Fruit fly (Drosophila melanogaster) whole organism, embryonic: ENCODE data around the gene UQCR-6.4L.

ENCODE experiments used
- B-H2 ChIP-seq: fragments of 200-800 bp; sonication (Bioruptor generic); optimal IDR thresholded peaks from 2 replicates; lab custom pipeline; 2018; ENCODE audit warnings: missing biosample characterization, mild to moderate bottlenecking, missing genetic modification characterization
- CG10147 ChIP-seq: fragments of 200-800 bp; sonication (Bioruptor generic); optimal IDR thresholded peaks from 2 replicates; lab custom pipeline; 2019; ENCODE audit warnings: missing biosample characterization, mild to moderate bottlenecking, missing genetic modification characterization, moderate library complexity
- CG10543 ChIP-seq: fragments of 200-800 bp; sonication (Bioruptor generic); optimal IDR thresholded peaks from 3 replicates; lab custom pipeline; 2017; ENCODE audit warnings: missing biosample characterization, mild to moderate bottlenecking, missing genetic modification characterization, moderate library complexity
- CG10565 ChIP-seq: fragments of 200-800 bp; sonication (Bioruptor generic); optimal IDR thresholded peaks from 3 replicates; lab custom pipeline; 2016; ENCODE audit warnings: missing biosample characterization, mild to moderate bottlenecking, missing genetic modification characterization
- CG10979 ChIP-seq: fragments of 200-800 bp; sonication (Bioruptor generic); optimal IDR thresholded peaks from 2 replicates; lab custom pipeline; 2018; ENCODE audit warnings: missing biosample characterization, mild to moderate bottlenecking, missing genetic modification characterization, moderate library complexity
- CG11085 ChIP-seq: fragments of 200-800 bp; sonication (Bioruptor generic); IDR thresholded peaks from 2 replicates; pipeline ENCODE4 v1.3.6; 2022; ENCODE audit warnings: missing biosample characterization, missing genetic modification characterization
- CG13424 ChIP-seq: fragments of 200-800 bp; sonication (Bioruptor generic); optimal IDR thresholded peaks from 2 replicates; lab custom pipeline; 2019; ENCODE audit warnings: missing biosample characterization, mild to moderate bottlenecking, missing genetic modification characterization, moderate library complexity
- CG13624 ChIP-seq: fragments of 200-800 bp; sonication (Bioruptor generic); optimal IDR thresholded peaks from 2 replicates; lab custom pipeline; 2016; ENCODE audit warnings: missing biosample characterization, missing genetic modification characterization
- CG17186 ChIP-seq: fragments of 200-800 bp; sonication (Bioruptor generic); optimal IDR thresholded peaks from 3 replicates; lab custom pipeline; 2017; ENCODE audit warnings: missing biosample characterization, missing genetic modification reagents, missing genetic modification characterization
- CG1792 ChIP-seq: fragments of 200-800 bp; sonication (Bioruptor generic); optimal IDR thresholded peaks from 2 replicates; lab custom pipeline; 2016; ENCODE audit warnings: missing biosample characterization, missing genetic modification characterization
- CG18262 ChIP-seq: fragments of 200-800 bp; optimal IDR thresholded peaks from 3 replicates; lab custom pipeline; 2019; ENCODE audit warnings: missing biosample characterization, mild to moderate bottlenecking, missing genetic modification characterization, moderate library complexity
- CG18599 ChIP-seq: fragments of 200-800 bp; sonication (Bioruptor generic); optimal IDR thresholded peaks from 3 replicates; lab custom pipeline; 2017; ENCODE audit warnings: missing biosample characterization, missing genetic modification characterization, mild to moderate bottlenecking, moderate library complexity, missing genetic modification reagents
- CG18619 ChIP-seq: fragments of 200-800 bp; sonication (Bioruptor generic); optimal IDR thresholded peaks from 3 replicates; lab custom pipeline; 2017; ENCODE audit warnings: missing biosample characterization, mild to moderate bottlenecking, missing genetic modification characterization
- CG2875 ChIP-seq: fragments of 200-800 bp; sonication (Bioruptor generic); optimal IDR thresholded peaks from 2 replicates; lab custom pipeline; 2017; ENCODE audit warnings: missing biosample characterization, mild to moderate bottlenecking, missing genetic modification characterization, missing genetic modification reagents
- CG2889 ChIP-seq: fragments of 200-800 bp; sonication (Bioruptor generic); IDR thresholded peaks from 3 replicates; pipeline ENCODE4 v1.3.6; 2022; ENCODE audit warnings: missing biosample characterization, missing genetic modification characterization
- CG3407 ChIP-seq: fragments of 200-800 bp; sonication (Bioruptor generic); optimal IDR thresholded peaks from 2 replicates; lab custom pipeline; 2018; ENCODE audit warnings: missing biosample characterization, mild to moderate bottlenecking, missing genetic modification characterization
- CG42726 ChIP-seq: fragments of 200-800 bp; sonication (Bioruptor generic); IDR thresholded peaks from 2 replicates; pipeline ENCODE4 v1.3.6; 2022; ENCODE audit warnings: missing biosample characterization, missing genetic modification characterization; ENCODE audit not compliant: partially characterized antibody
- CG6791 ChIP-seq: fragments of 200-800 bp; sonication (Bioruptor generic); IDR thresholded peaks from 3 replicates; pipeline ENCODE4 v1.3.6; 2022; ENCODE audit warnings: missing biosample characterization, missing genetic modification characterization; ENCODE audit not compliant: partially characterized antibody
- CG6854 ChIP-seq: fragments of 200-800 bp; sonication (Bioruptor generic); optimal IDR thresholded peaks from 3 replicates; lab custom pipeline; 2017; ENCODE audit warnings: missing biosample characterization, mild to moderate bottlenecking, missing genetic modification characterization
- CG8924 ChIP-seq: fragments of 200-800 bp; optimal IDR thresholded peaks from 3 replicates; lab custom pipeline; 2019; ENCODE audit warnings: missing biosample characterization, mild to moderate bottlenecking, missing genetic modification characterization, moderate library complexity
- CG9609 ChIP-seq: fragments of 200-800 bp; sonication (Bioruptor generic); optimal IDR thresholded peaks from 3 replicates; lab custom pipeline; 2016; ENCODE audit warnings: missing biosample characterization, missing genetic modification characterization
- CG9817 ChIP-seq: fragments of 200-800 bp; sonication (Bioruptor generic); optimal IDR thresholded peaks from 2 replicates; lab custom pipeline; 2018; ENCODE audit warnings: missing biosample characterization, mild to moderate bottlenecking, missing genetic modification characterization, moderate library complexity
- Dad ChIP-seq: fragments of 200-800 bp; sonication (Bioruptor generic); optimal IDR thresholded peaks from 3 replicates; lab custom pipeline; 2016; ENCODE audit warnings: missing biosample characterization, missing genetic modification characterization
- Dll ChIP-seq: fragments of 200-800 bp; sonication (Bioruptor generic); IDR thresholded peaks from 4 replicates; pipeline ENCODE4 v1.3.6; 2022; ENCODE audit warnings: missing biosample characterization, missing genetic modification characterization; ENCODE audit not compliant: partially characterized antibody
- Eip74EF ChIP-seq, 2 experiments: fragments of 200-800 bp in 1 of 2; fragments of >200 bp in 1 of 2; sonication (Bioruptor generic) in 1 of 2; optimal IDR thresholded peaks; 2 replicates each; lab custom pipeline; 2017 to 2019; ENCODE audit warnings: missing biosample characterization in 2 of 2, missing genetic modification characterization in 2 of 2, mild to moderate bottlenecking in 1 of 2, moderate library complexity in 1 of 2
- Fer2 ChIP-seq: fragments of 200-800 bp; sonication (Bioruptor generic); optimal IDR thresholded peaks from 2 replicates; lab custom pipeline; 2018; ENCODE audit warnings: missing biosample characterization, mild to moderate bottlenecking, missing genetic modification characterization, moderate library complexity
- Hr39 ChIP-seq: fragments of >200 bp; optimal IDR thresholded peaks from 2 replicates; lab custom pipeline; 2017
- Hsf ChIP-seq: fragments of 200-800 bp; sonication (Bioruptor generic); optimal IDR thresholded peaks from 3 replicates; lab custom pipeline; 2016; ENCODE audit warnings: missing biosample characterization, missing genetic modification characterization
- Lhr ChIP-seq: fragments of 200-800 bp; sonication (Bioruptor generic); optimal IDR thresholded peaks from 3 replicates; lab custom pipeline; 2017; ENCODE audit warnings: mild to moderate bottlenecking, missing biosample characterization, missing genetic modification reagents, missing genetic modification characterization
- Lpt ChIP-seq: fragments of >200 bp; optimal IDR thresholded peaks from 2 replicates; lab custom pipeline; 2018; ENCODE audit warnings: missing biosample characterization, missing genetic modification characterization
- MTF-1 ChIP-seq: fragments of 200-800 bp; sonication (Bioruptor generic); optimal IDR thresholded peaks from 2 replicates; lab custom pipeline; 2018; ENCODE audit warnings: missing biosample characterization, mild to moderate bottlenecking, missing genetic modification characterization, borderline replicate concordance
- NC2β ChIP-seq: fragments of 200-800 bp; sonication (Bioruptor generic); optimal IDR thresholded peaks from 2 replicates; lab custom pipeline; 2016; ENCODE audit warnings: missing biosample characterization, missing genetic modification characterization
- Pdp1 ChIP-seq, 2 experiments: fragments of 200-800 bp; sonication (Bioruptor generic); optimal IDR thresholded peaks; 3 replicates each; lab custom pipeline; 2016; ENCODE audit warnings: missing biosample characterization in 2 of 2, missing genetic modification characterization in 2 of 2, mild to moderate bottlenecking in 1 of 2, moderate library complexity in 1 of 2
- amos ChIP-seq: fragments of 200-800 bp; sonication (Bioruptor generic); IDR thresholded peaks from 2 replicates; pipeline ENCODE4 v1.3.6; 2022; ENCODE audit warnings: missing biosample characterization, missing genetic modification characterization; ENCODE audit not compliant: partially characterized antibody
- ara ChIP-seq: fragments of 200-800 bp; sonication (Bioruptor generic); IDR thresholded peaks from 2 replicates; pipeline ENCODE4 v1.3.6; 2022; ENCODE audit warnings: missing biosample characterization, missing genetic modification characterization
- ash1 ChIP-seq: fragments of 200-800 bp; sonication (Bioruptor generic); optimal IDR thresholded peaks from 2 replicates; lab custom pipeline; 2018; ENCODE audit warnings: missing biosample characterization, mild to moderate bottlenecking, missing genetic modification characterization
- dimm ChIP-seq: fragments of 200-800 bp; sonication (Bioruptor generic); IDR thresholded peaks from 2 replicates; pipeline ENCODE4 v1.3.6; 2022; ENCODE audit warnings: missing biosample characterization, missing genetic modification characterization
- dm ChIP-seq: fragments of 200-800 bp; sonication (Bioruptor generic); optimal IDR thresholded peaks from 3 replicates; lab custom pipeline; 2016; ENCODE audit warnings: missing biosample characterization, missing genetic modification characterization
- dmrt11E ChIP-seq: fragments of 200-800 bp; sonication (Bioruptor generic); optimal IDR thresholded peaks from 3 replicates; lab custom pipeline; 2018; ENCODE audit warnings: missing biosample characterization, mild to moderate bottlenecking, missing genetic modification characterization, moderate library complexity
- ftz-f1 ChIP-seq: fragments of 200-800 bp; sonication (Bioruptor generic); optimal IDR thresholded peaks from 2 replicates; lab custom pipeline; 2016; ENCODE audit warnings: missing biosample characterization, missing genetic modification characterization
- knrl ChIP-seq: fragments of 200-800 bp; sonication (Bioruptor generic); IDR thresholded peaks from 3 replicates; pipeline ENCODE4 v1.3.6; 2022; ENCODE audit warnings: missing biosample characterization, missing genetic modification characterization; ENCODE audit not compliant: partially characterized antibody
- lmd ChIP-seq: fragments of 200-800 bp; sonication (Bioruptor generic); IDR thresholded peaks from 2 replicates; pipeline ENCODE4 v1.3.6; 2022; ENCODE audit warnings: missing biosample characterization, missing genetic modification characterization
- peb ChIP-seq: fragments of 200-800 bp; sonication (Bioruptor generic); IDR thresholded peaks from 2 replicates; pipeline ENCODE4 v1.3.6; 2022; ENCODE audit warnings: missing biosample characterization, missing genetic modification characterization
- prd ChIP-seq, 3 experiments: fragments of >200 bp in 2 of 3; fragments of 200-800 bp in 1 of 3; sonication (Bioruptor generic) in 1 of 3; optimal IDR thresholded peaks in 2 of 3; IDR thresholded peaks in 1 of 3; 2 replicates in 2 of 3; 3 replicates in 1 of 3; pipeline versions ENCODE4 v1.3.6 to Lab custom; 2017 to 2022; ENCODE audit warnings: missing biosample characterization in 1 of 3, missing genetic modification characterization in 1 of 3
- repo ChIP-seq: fragments of 200-800 bp; sonication (Bioruptor generic); optimal IDR thresholded peaks from 2 replicates; lab custom pipeline; 2016; ENCODE audit warnings: missing biosample characterization, missing genetic modification characterization
- schlank ChIP-seq: fragments of 200-800 bp; sonication (Bioruptor generic); optimal IDR thresholded peaks from 2 replicates; lab custom pipeline; 2018; ENCODE audit warnings: missing biosample characterization, mild to moderate bottlenecking, missing genetic modification characterization
- sd ChIP-seq: fragments of 200-800 bp; sonication (Bioruptor generic); optimal IDR thresholded peaks from 3 replicates; lab custom pipeline; 2018; ENCODE audit warnings: missing biosample characterization, mild to moderate bottlenecking, missing genetic modification characterization, moderate library complexity
- sima ChIP-seq: fragments of 200-800 bp; sonication (Bioruptor generic); optimal IDR thresholded peaks from 2 replicates; lab custom pipeline; 2016; ENCODE audit warnings: missing biosample characterization, missing genetic modification characterization
- ssp ChIP-seq: fragments of 200-800 bp; sonication (Bioruptor generic); IDR thresholded peaks from 2 replicates; pipeline ENCODE4 v1.3.6; 2022; ENCODE audit warnings: missing biosample characterization, missing genetic modification characterization

The UQCR-6.4L gene

dm6 chr3L:16582678-16583315 is 16.2 kb downstream of the UQCR-6.4L start, which contains the start of gene Rpn12 (continued):
- TF ChIP-seq Eip74EF (GFP tag; optimal IDR thresholded peaks at IDR 0.05; lab: Kevin White, UChicago) (no peak), repo (no peak), CG2889 (GFP tag; lab: Robert Waterston, UW) (no peak), CG13624 (GFP tag; lab: Kevin White, UChicago) (peak; percentile 43), CG6791 (GFP tag; lab: Robert Waterston, UW) (peak; percentile 85), NC2β (GFP tag; lab: Kevin White, UChicago) (no peak), CG18262 (tag; lab: Kevin White, UChicago) (peak; percentile 43), CG8924 (peak; percentile 28), CG2875 (no peak), CG10979 (tag; lab: Kevin White, UChicago) (peak; percentile 11), CG10543 (GFP tag; lab: Kevin White, UChicago) (peak; percentile 54), CG42726 (GFP tag; lab: Robert Waterston, UW) (no peak; the same call in 1 of the 2 replicates), sd (tag; lab: Kevin White, UChicago) (peak; percentile 7), CG11085 (GFP tag; lab: Robert Waterston, UW) (no peak), B-H2 (GFP tag; lab: Kevin White, UChicago) (peak; percentile 34), knrl (GFP tag; lab: Robert Waterston, UW) (peak; percentile 75; the same call in 2 of the 3 replicates), CG10565 (GFP tag; lab: Kevin White, UChicago) (no peak), Hsf (GFP tag; lab: Kevin White, UChicago) (peak; percentile 7), Pdp1 (GFP tag; optimal IDR thresholded peaks at IDR 0.05; lab: Kevin White, UChicago) (peak; percentile 9 to 26), Lpt (GFP tag; lab: Kevin White, UChicago) (no peak), CG17186 (no peak), dm (GFP tag; lab: Kevin White, UChicago) (peak; percentile 31), CG1792 (GFP tag; lab: Kevin White, UChicago) (peak; percentile 37), Lhr (GFP tag; lab: Kevin White, UChicago) (no peak), lmd (GFP tag; lab: Robert Waterston, UW) (no peak), ftz-f1 (GFP tag; lab: Kevin White, UChicago) (no peak), CG3407 (no peak), schlank (tag; lab: Kevin White, UChicago) (no peak), ssp (GFP tag; lab: Robert Waterston, UW) (no peak), prd (optimal IDR thresholded peaks at IDR 0.05; lab: Kevin White, UChicago) (no peak), prd (GFP tag; IDR thresholded peaks at IDR 0.05; lab: Robert Waterston, UW) (no peak), dimm (no peak), sima (GFP tag; lab: Kevin White, UChicago) (no peak), dmrt11E (no peak), Dad (GFP tag; lab: Kevin White, UChicago) (no peak), CG6854 (no peak), CG13424 (peak; percentile 61), ara (GFP tag; lab: Robert Waterston, UW) (no peak), CG10147 (GFP tag; lab: Kevin White, UChicago) (peak; percentile 59), CG18599 (GFP tag; lab: Kevin White, UChicago) (peak; percentile 24), MTF-1 (GFP tag; lab: Kevin White, UChicago) (no peak), Dll (GFP tag; lab: Robert Waterston, UW) (peak; percentile 88), CG9817 (tag; lab: Kevin White, UChicago) (peak; percentile 40), Hr39 (lab: Kevin White, UChicago) (no peak), CG18619 (GFP tag; lab: Kevin White, UChicago) (no peak), Fer2 (peak; percentile 5), peb (GFP tag; lab: Robert Waterston, UW) (no peak), ash1 (GFP tag; lab: Kevin White, UChicago) (no peak), CG9609 (GFP tag; lab: Kevin White, UChicago) (no peak), amos (GFP tag; lab: Robert Waterston, UW) (peak; percentile 84)
